Worm (Caenorhabditis elegans) whole organism, young adult: ENCODE measurements around the gene R05D3.9.

Source experiments
- B0261.1 ChIP-seq: sonication (generic microtip); optimal IDR thresholded peaks from 2 replicates; lab custom pipeline; 2016; ENCODE audit warnings: mild to moderate bottlenecking, missing genetic modification characterization, moderate library complexity, missing compliant biosample characterization
- B0336.3 ChIP-seq: fragments of 200-800 bp; sonication (Bioruptor generic); IDR thresholded peaks from 2 replicates; pipeline ENCODE4 v1.3.6; 2022; ENCODE audit warnings: missing genetic modification characterization, missing compliant biosample characterization
- C06A6.2 ChIP-seq: fragments of 200-800 bp; sonication (Bioruptor generic); conservative IDR thresholded peaks from 2 replicates; pipeline ENCODE4 v1.3.6; 2022; ENCODE audit warnings: missing genetic modification characterization, missing compliant biosample characterization
- F33H1.4 ChIP-seq: fragments of 200-800 bp; sonication (Bioruptor generic); IDR thresholded peaks from 2 replicates; pipeline ENCODE4 v1.3.6; 2022; ENCODE audit warnings: missing genetic modification reagents, missing genetic modification characterization, missing compliant biosample characterization
- F37B4.10 ChIP-seq: fragments of 200-800 bp; sonication (Bioruptor generic); IDR thresholded peaks from 2 replicates; pipeline ENCODE4 v1.3.6; 2022; ENCODE audit warnings: missing genetic modification characterization, missing compliant biosample characterization
- F49E8.2 ChIP-seq: sonication (generic microtip); optimal IDR thresholded peaks from 3 replicates; lab custom pipeline; 2017; ENCODE audit warnings: missing genetic modification characterization, mild to moderate bottlenecking, missing compliant biosample characterization, antibody characterized with exemption, moderate library complexity; ENCODE audit not compliant: insufficient read depth
- F57C9.4 ChIP-seq: sonication (generic microtip); optimal IDR thresholded peaks from 2 replicates; lab custom pipeline; 2017; ENCODE audit warnings: mild to moderate bottlenecking, missing genetic modification characterization, missing compliant biosample characterization
- K12H6.12 ChIP-seq: fragments of 200-800 bp; sonication (Bioruptor generic); optimal IDR thresholded peaks from 2 replicates; lab custom pipeline; 2018; ENCODE audit warnings: mild to moderate bottlenecking, missing genetic modification characterization, missing compliant biosample characterization
- T07F8.4 ChIP-seq: sonication (generic microtip); optimal IDR thresholded peaks from 2 replicates; lab custom pipeline; 2016; ENCODE audit warnings: mild to moderate bottlenecking, missing genetic modification characterization, moderate library complexity, missing compliant biosample characterization
- Y56A3A.18 ChIP-seq: fragments of 200-800 bp; sonication (Bioruptor generic); IDR thresholded peaks from 2 replicates; pipeline ENCODE4 v1.3.6; 2022; ENCODE audit warnings: missing genetic modification reagents, missing genetic modification characterization, missing compliant biosample characterization
- Y67H2A.10 ChIP-seq: fragments of 200-800 bp; sonication (Bioruptor generic); conservative IDR thresholded peaks from 2 replicates; pipeline ENCODE4 v1.3.6; 2022; ENCODE audit warnings: missing genetic modification reagents, missing genetic modification characterization, missing compliant biosample characterization
- Y95B8A.8 ChIP-seq: fragments of 200-800 bp; sonication (Bioruptor generic); IDR thresholded peaks from 2 replicates; pipeline ENCODE4 v1.3.6; 2022; ENCODE audit warnings: missing genetic modification reagents, missing genetic modification characterization, missing compliant biosample characterization
- atf-7 ChIP-seq: sonication (generic microtip); optimal IDR thresholded peaks from 2 replicates; lab custom pipeline; 2017; ENCODE audit warnings: mild to moderate bottlenecking, missing genetic modification characterization, missing compliant biosample characterization
- athp-1 ChIP-seq: sonication (generic microtip); optimal IDR thresholded peaks from 2 replicates; lab custom pipeline; 2017; ENCODE audit warnings: mild to moderate bottlenecking, missing genetic modification characterization, missing compliant biosample characterization
- bed-1 ChIP-seq: fragments of 200-800 bp; sonication (Bioruptor generic); IDR thresholded peaks from 2 replicates; pipeline ENCODE4 v1.3.6; 2022; ENCODE audit warnings: missing genetic modification reagents, missing genetic modification characterization, missing compliant biosample characterization
- bed-2 ChIP-seq: fragments of 200-800 bp; sonication (Bioruptor generic); IDR thresholded peaks from 2 replicates; pipeline ENCODE4 v1.3.6; 2022; ENCODE audit warnings: missing genetic modification reagents, missing genetic modification characterization, missing compliant biosample characterization
- cebp-1 ChIP-seq, 2 experiments: fragments of 200-800 bp in 1 of 2; sonication (Bioruptor generic) in 1 of 2; sonication (generic microtip) in 1 of 2; IDR thresholded peaks in 1 of 2; optimal IDR thresholded peaks in 1 of 2; 2 replicates each; pipeline versions ENCODE4 v1.3.6 to Lab custom; 2017 to 2022; ENCODE audit warnings: missing compliant biosample characterization in 2 of 2, missing genetic modification characterization in 2 of 2, mild to moderate bottlenecking in 1 of 2, missing genetic modification reagents in 1 of 2, moderate library complexity in 1 of 2
- ceh-100 ChIP-seq: fragments of 200-800 bp; sonication (Bioruptor generic); IDR thresholded peaks from 2 replicates; pipeline ENCODE4 v1.3.6; 2022; ENCODE audit warnings: missing genetic modification reagents, missing genetic modification characterization, missing compliant biosample characterization
- ceh-27 ChIP-seq: fragments of 200-800 bp; sonication (Bioruptor generic); optimal IDR thresholded peaks from 2 replicates; lab custom pipeline; 2018; ENCODE audit warnings: mild to moderate bottlenecking, missing genetic modification characterization, moderate library complexity, missing compliant biosample characterization
- ceh-91 ChIP-seq: fragments of 200-800 bp; sonication (Bioruptor generic); IDR thresholded peaks from 2 replicates; pipeline ENCODE4 v1.3.6; 2022; ENCODE audit warnings: missing genetic modification reagents, missing genetic modification characterization, missing compliant biosample characterization
- dpl-1 ChIP-seq: fragments of 150-350 bp; optimal IDR thresholded peaks from 2 replicates; lab custom pipeline; 2014; ENCODE audit warnings: missing biosample characterization, missing genetic modification reagents, missing genetic modification characterization
- egl-18 ChIP-seq: fragments of 200-800 bp; sonication (Bioruptor generic); IDR thresholded peaks from 2 replicates; pipeline ENCODE4 v1.3.6; 2022; ENCODE audit warnings: missing genetic modification reagents, missing genetic modification characterization, missing compliant biosample characterization
- fkh-3 ChIP-seq: sonication (generic microtip); optimal IDR thresholded peaks from 2 replicates; lab custom pipeline; 2016; ENCODE audit warnings: mild to moderate bottlenecking, missing genetic modification characterization, missing compliant biosample characterization
- hlh-26 ChIP-seq: fragments of 200-800 bp; sonication (Bioruptor generic); conservative IDR thresholded peaks from 2 replicates; pipeline ENCODE4 v1.3.6; 2022; ENCODE audit warnings: missing genetic modification reagents, missing genetic modification characterization, missing compliant biosample characterization
- hmg-1.2 ChIP-seq: fragments of 200-800 bp; sonication (Bioruptor generic); IDR thresholded peaks from 2 replicates; pipeline ENCODE4 v1.3.6; 2022; ENCODE audit warnings: missing genetic modification reagents, missing genetic modification characterization, missing compliant biosample characterization
- hmg-20 ChIP-seq: fragments of 200-800 bp; sonication (Bioruptor generic); IDR thresholded peaks from 2 replicates; pipeline ENCODE4 v1.3.6; 2022; ENCODE audit warnings: missing genetic modification reagents, missing genetic modification characterization, missing compliant biosample characterization
- lag-1 ChIP-seq: fragments of 200-800 bp; sonication (Bioruptor generic); IDR thresholded peaks from 2 replicates; pipeline ENCODE4 v1.3.6; 2022; ENCODE audit warnings: missing genetic modification reagents, missing genetic modification characterization, missing compliant biosample characterization
- let-526 ChIP-seq: fragments of 200-800 bp; sonication (Bioruptor generic); IDR thresholded peaks from 2 replicates; pipeline ENCODE4 v1.3.6; 2022; ENCODE audit warnings: missing genetic modification reagents, missing genetic modification characterization, missing compliant biosample characterization
- let-607 ChIP-seq, 2 experiments: fragments of 200-800 bp in 1 of 2; sonication (Bioruptor generic) in 1 of 2; sonication (generic microtip) in 1 of 2; optimal IDR thresholded peaks; 2 replicates each; lab custom pipeline; 2016 to 2018; ENCODE audit warnings: mild to moderate bottlenecking in 2 of 2, missing compliant biosample characterization in 2 of 2, missing genetic modification characterization in 2 of 2, moderate library complexity in 2 of 2, missing genotype in 1 of 2
- lsy-27 ChIP-seq: sonication (generic microtip); optimal IDR thresholded peaks from 2 replicates; lab custom pipeline; 2017; ENCODE audit warnings: missing genetic modification characterization, mild to moderate bottlenecking, missing compliant biosample characterization, antibody characterized with exemption, missing genotype, borderline replicate concordance; ENCODE audit not compliant: insufficient read depth
- madf-10 ChIP-seq: sonication (generic microtip); optimal IDR thresholded peaks from 2 replicates; lab custom pipeline; 2016; ENCODE audit warnings: mild to moderate bottlenecking, missing genetic modification characterization, missing compliant biosample characterization
- madf-6 ChIP-seq: fragments of 200-800 bp; sonication (Bioruptor generic); IDR thresholded peaks from 2 replicates; pipeline ENCODE4 v1.3.6; 2022; ENCODE audit warnings: missing genetic modification reagents, missing genetic modification characterization, missing compliant biosample characterization
- mcd-1 ChIP-seq: fragments of 200-800 bp; sonication (Bioruptor generic); IDR thresholded peaks from 2 replicates; pipeline ENCODE4 v1.3.6; 2022; ENCODE audit warnings: missing genetic modification reagents, missing genetic modification characterization, missing compliant biosample characterization
- nfya-1 ChIP-seq: sonication (generic microtip); optimal IDR thresholded peaks from 2 replicates; lab custom pipeline; 2017; ENCODE audit warnings: antibody characterized with exemption, missing compliant biosample characterization, missing genetic modification characterization, borderline replicate concordance; ENCODE audit not compliant: insufficient read depth
- nfya-2 ChIP-seq: fragments of 200-800 bp; sonication (Bioruptor generic); IDR thresholded peaks from 2 replicates; pipeline ENCODE4 v1.3.6; 2022; ENCODE audit warnings: missing genetic modification reagents, missing genetic modification characterization, missing compliant biosample characterization
- nhr-120 ChIP-seq: fragments of 200-800 bp; sonication (Bioruptor generic); IDR thresholded peaks from 2 replicates; pipeline ENCODE4 v1.3.6; 2022; ENCODE audit warnings: missing genetic modification characterization, missing compliant biosample characterization
- nhr-179 ChIP-seq: sonication (generic microtip); optimal IDR thresholded peaks from 2 replicates; lab custom pipeline; 2016; ENCODE audit warnings: mild to moderate bottlenecking, missing genetic modification characterization, missing compliant biosample characterization
- nhr-90 ChIP-seq: sonication (generic microtip); optimal IDR thresholded peaks from 2 replicates; lab custom pipeline; 2016; ENCODE audit warnings: missing genotype, mild to moderate bottlenecking, missing genetic modification characterization, missing compliant biosample characterization
- pbrm-1 ChIP-seq: fragments of 200-800 bp; sonication (Bioruptor generic); IDR thresholded peaks from 2 replicates; pipeline ENCODE4 v1.3.6; 2022; ENCODE audit warnings: missing genetic modification reagents, missing genetic modification characterization, missing compliant biosample characterization
- repo-1 ChIP-seq: sonication (generic microtip); optimal IDR thresholded peaks from 2 replicates; lab custom pipeline; 2017; ENCODE audit warnings: mild to moderate bottlenecking, missing genetic modification characterization, missing compliant biosample characterization
- somi-1 ChIP-seq: fragments of 200-800 bp; sonication (Bioruptor generic); optimal IDR thresholded peaks from 2 replicates; lab custom pipeline; 2018; ENCODE audit warnings: mild to moderate bottlenecking, missing genetic modification characterization, missing compliant biosample characterization
- unc-130 ChIP-seq: sonication (generic microtip); optimal IDR thresholded peaks from 2 replicates; lab custom pipeline; 2016; ENCODE audit warnings: missing genetic modification reagents, missing genetic modification characterization, missing compliant biosample characterization
- unc-62 ChIP-seq: fragments of 150-350 bp; optimal IDR thresholded peaks from 2 replicates; lab custom pipeline; 2014; ENCODE audit warnings: missing biosample characterization, missing genetic modification reagents, missing genetic modification characterization
- xnd-1 ChIP-seq: sonication (generic microtip); optimal IDR thresholded peaks from 2 replicates; lab custom pipeline; 2016; ENCODE audit warnings: missing genotype, missing genetic modification reagents, missing genetic modification characterization, missing compliant biosample characterization
- ztf-22 ChIP-seq: fragments of 200-800 bp; sonication (Bioruptor generic); optimal IDR thresholded peaks from 2 replicates; lab custom pipeline; 2018; ENCODE audit warnings: mild to moderate bottlenecking, missing genetic modification characterization, moderate library complexity, missing compliant biosample characterization
- ztf-25 ChIP-seq: fragments of 200-800 bp; sonication (Bioruptor generic); IDR thresholded peaks from 2 replicates; pipeline ENCODE4 v1.3.6; 2022; ENCODE audit warnings: missing genetic modification reagents, missing genetic modification characterization, missing compliant biosample characterization
- ztf-28 ChIP-seq: fragments of 200-800 bp; sonication (Bioruptor generic); IDR thresholded peaks from 2 replicates; pipeline ENCODE4 v1.3.6; 2022; ENCODE audit warnings: missing genetic modification reagents, missing genetic modification characterization, missing compliant biosample characterization
- ztf-3 ChIP-seq: fragments of 200-800 bp; sonication (Bioruptor generic); optimal IDR thresholded peaks from 2 replicates; lab custom pipeline; 2018; ENCODE audit warnings: mild to moderate bottlenecking, missing genetic modification characterization, missing compliant biosample characterization
- ztf-6 ChIP-seq: fragments of 200-800 bp; sonication (Bioruptor generic); IDR thresholded peaks from 2 replicates; pipeline ENCODE4 v1.3.6; 2022; ENCODE audit warnings: missing genetic modification reagents, missing genetic modification characterization, missing compliant biosample characterization

R05D3.9 gene

DNA sequence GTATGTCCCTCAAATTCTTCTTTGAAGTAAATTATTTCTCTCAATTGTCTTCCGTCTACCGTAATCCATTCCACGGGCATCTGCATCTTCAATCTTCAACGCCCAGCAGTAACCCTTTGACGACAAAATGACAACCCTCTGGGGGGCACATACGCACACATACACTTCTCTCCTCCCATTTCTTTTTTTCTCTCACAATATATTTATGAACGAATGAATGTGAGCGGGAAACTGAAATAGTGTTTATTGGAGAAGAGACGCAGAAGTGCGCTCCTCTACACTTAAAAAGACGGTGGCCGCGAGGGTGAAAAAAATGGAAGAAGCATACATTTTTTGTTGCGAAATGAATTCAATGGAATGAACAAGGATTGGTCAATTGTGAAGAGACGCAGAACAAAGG, 43.5 kb upstream of the R05D3.9 start (continued):
- TF ChIP-seq nfya-1 = no peak
- TF ChIP-seq F37B4.10 (GFP tag; lab: Robert Waterston, UW) = no peak
- TF ChIP-seq dpl-1 = no peak
- TF ChIP-seq lag-1 (GFP tag; lab: Robert Waterston, UW) = no peak
- TF ChIP-seq somi-1 = no peak
- no peak for TF ChIP-seq F57C9.4 (tag; lab: Kevin White, UChicago)
- no peak for TF ChIP-seq B0261.1 (tag; lab: Kevin White, UChicago)
- TF ChIP-seq T07F8.4 (tag; lab: Kevin White, UChicago) = no peak
- no peak for TF ChIP-seq repo-1 (tag; lab: Kevin White, UChicago)
- TF ChIP-seq let-526 = no peak
- TF ChIP-seq B0336.3 (GFP tag; lab: Robert Waterston, UW) = peak; percentile 47; the same call in 1 of the 2 replicates
- TF ChIP-seq ztf-22 (GFP tag; lab: Kevin White, UChicago) = no peak
- TF ChIP-seq nfya-2 = no peak
- TF ChIP-seq ztf-6 (GFP tag; lab: Robert Waterston, UW) = no peak
- TF ChIP-seq atf-7 (tag; lab: Kevin White, UChicago) = no peak
- TF ChIP-seq ceh-91 = no peak
- TF ChIP-seq bed-2 (GFP tag; lab: Robert Waterston, UW) = no peak
- no peak for TF ChIP-seq nhr-120 (GFP tag; lab: Robert Waterston, UW)
- no peak for TF ChIP-seq F33H1.4 (GFP tag; lab: Robert Waterston, UW)
- TF ChIP-seq athp-1 (tag; lab: Kevin White, UChicago) = no peak
- TF ChIP-seq fkh-3 (tag; lab: Kevin White, UChicago) = no peak
- no peak for TF ChIP-seq hmg-20 (GFP tag; lab: Robert Waterston, UW)
- no peak for TF ChIP-seq unc-130
- no peak for TF ChIP-seq ztf-28 (GFP tag; lab: Robert Waterston, UW)
- no peak for TF ChIP-seq ztf-25 (GFP tag; lab: Robert Waterston, UW)
- TF ChIP-seq madf-6 (GFP tag; lab: Robert Waterston, UW) = peak; percentile 32; the same call in 1 of the 2 replicates
- no peak for TF ChIP-seq hlh-26 (GFP tag; lab: Robert Waterston, UW)
- TF ChIP-seq ztf-3 = no peak
- TF ChIP-seq unc-62 (GFP tag; lab: Kevin White, UChicago) = no peak
- TF ChIP-seq hmg-1.2 (GFP tag; lab: Robert Waterston, UW) = peak; percentile 78
- TF ChIP-seq let-607 (tag; optimal IDR thresholded peaks at IDR 0.05; lab: Kevin White, UChicago) = peak; percentile 10 to 15
- TF ChIP-seq Y56A3A.18 (GFP tag; lab: Robert Waterston, UW) = 0 out of 2 replicates have a peak, but pooled peaks have one; percentile 48
- TF ChIP-seq lsy-27 (tag; lab: Kevin White, UChicago) = no peak
- TF ChIP-seq ceh-100 = no peak
- no peak for TF ChIP-seq nhr-179 (tag; lab: Kevin White, UChicago)
- peak; percentile 90 for TF ChIP-seq cebp-1 (GFP tag; IDR thresholded peaks at IDR 0.05; lab: Robert Waterston, UW)
- peak; percentile 94 for TF ChIP-seq cebp-1 (tag; optimal IDR thresholded peaks at IDR 0.05; lab: Kevin White, UChicago)
- TF ChIP-seq xnd-1 = no peak
- TF ChIP-seq mcd-1 (GFP tag; lab: Robert Waterston, UW) = no peak
- TF ChIP-seq Y95B8A.8 (GFP tag; lab: Robert Waterston, UW) = no peak
- peak; percentile 3 for TF ChIP-seq madf-10 (tag; lab: Kevin White, UChicago)
- no peak for TF ChIP-seq Y67H2A.10 (GFP tag; lab: Robert Waterston, UW)
- no peak for TF ChIP-seq bed-1
- no peak for TF ChIP-seq nhr-90 (tag; lab: Kevin White, UChicago)
- no peak for TF ChIP-seq C06A6.2 (GFP tag; lab: Robert Waterston, UW)
- TF ChIP-seq egl-18 (GFP tag; lab: Robert Waterston, UW) = no peak
- peak; percentile 35 for TF ChIP-seq ceh-27 (GFP tag; lab: Kevin White, UChicago)
- no peak for TF ChIP-seq pbrm-1 (GFP tag; lab: Robert Waterston, UW)
- no peak for TF ChIP-seq F49E8.2 (tag; lab: Kevin White, UChicago)
- peak; percentile 67 for TF ChIP-seq K12H6.12 (tag; lab: Kevin White, UChicago)
